Fruit fly (Drosophila melanogaster): ENCODE results near the gene CG14212.

The CG14212 gene

dm6 chrX:19638328-19638940 lies 12.9 kb downstream of the CG14212 start, which contains the start of gene Rcd-1:
Gene Rcd-1 (plus strand): TSS chrX:19638767.
- no peak for TF ChIP-seq noc (tag; optimal IDR thresholded peaks at IDR 0.05)

- TF ChIP-seq noc (tag; optimal IDR thresholded peaks at IDR 0.05): no peak
These were observed 15.3 kb downstream of the CG14212 start for dm6 chrX:19640707-19641248.

dm6 chrX:19642819-19643504 lies 17.5 kb downstream of the CG14212 start, which contains the start of the genes CG12237 and Sec61gamma:
Gene CG12237 (minus strand): TSS chrX:19642869.
Gene Sec61gamma (plus strand): TSS chrX:19643327.
- TF ChIP-seq noc (tag; optimal IDR thresholded peaks at IDR 0.05): no peak

- no peak for TF ChIP-seq noc (tag; optimal IDR thresholded peaks at IDR 0.05)
These were observed 20.5 kb downstream of the CG14212 start, which contains the start of gene Arp10 for dm6 chrX:19645873-19646541. Gene Arp10 (minus strand): TSS chrX:19646176.

- no peak for TF ChIP-seq noc (tag; optimal IDR thresholded peaks at IDR 0.05)
These were observed 26.4 kb downstream of the CG14212 start, which contains the start of the genes Ranbp21 and Elys for dm6 chrX:19651757-19652419. Gene Ranbp21 (minus strand): TSS chrX:19652269. Gene Elys (plus strand): TSS chrX:19652305.

- no peak for TF ChIP-seq noc (tag; optimal IDR thresholded peaks at IDR 0.05)
These were observed 37.2 kb downstream of the CG14212 start for dm6 chrX:19662583-19663195.

- no peak for TF ChIP-seq noc (tag; optimal IDR thresholded peaks at IDR 0.05)
These were observed 37.8 kb downstream of the CG14212 start for dm6 chrX:19663196-19663858.

- no peak for TF ChIP-seq noc (tag; optimal IDR thresholded peaks at IDR 0.05)
These were observed 38.6 kb downstream of the CG14212 start, which contains the start of the genes CG14223 and Ssu72 for dm6 chrX:19663859-19664728. Gene CG14223 (minus strand): TSS chrX:19663971. Gene Ssu72 (plus strand): TSS chrX:19664561.

- peak; percentile 30 for TF ChIP-seq noc (tag; optimal IDR thresholded peaks at IDR 0.05)
These were observed 40.2 kb downstream of the CG14212 start for dm6 chrX:19665684-19666141.

- peak; percentile 26 for TF ChIP-seq noc (tag; optimal IDR thresholded peaks at IDR 0.05)
These were observed 41.5 kb downstream of the CG14212 start, which contains the start of gene Zw for dm6 chrX:19666991-19667409. Gene Zw (plus strand): TSS chrX:19667252.

- TF ChIP-seq noc (tag; optimal IDR thresholded peaks at IDR 0.05): no peak
These were observed 42.1 kb downstream of the CG14212 start for dm6 chrX:19667444-19668104.

dm6 chrX:19668405-19668804 lies 42.9 kb downstream of the CG14212 start:
- peak; percentile 99 for TF ChIP-seq noc (tag; optimal IDR thresholded peaks at IDR 0.05)

dm6 chrX:19675662-19676061 lies 50.2 kb downstream of the CG14212 start, which contains the start of gene et:
Gene et (minus strand): TSS chrX:19675891.
- TF ChIP-seq noc (tag; optimal IDR thresholded peaks at IDR 0.05): no peak

Measured in whole organism, larva.